Fruit fly (Drosophila melanogaster): ENCODE measurements around the gene CG32454.

The CG32454 gene

dm6 chr3L:22742945-22743582 is 13.5 kb downstream of the CG32454 start:
- TF ChIP-seq Pif1A (GFP tag; optimal IDR thresholded peaks at IDR 0.05) (peak; percentile 13), CG4496 (GFP tag; IDR thresholded peaks at IDR 0.05) (peak; percentile 74), CG34367 (tag; optimal IDR thresholded peaks at IDR 0.05) (no peak), CG10348 (GFP tag; IDR thresholded peaks at IDR 0.05) (no peak), CG9948 (tag; optimal IDR thresholded peaks at IDR 0.05) (peak; percentile 15), Snoo (tag; optimal IDR thresholded peaks at IDR 0.05) (peak; percentile 10), Pif1B (GFP tag; optimal IDR thresholded peaks at IDR 0.05) (no peak), CG15710 (tag; optimal IDR thresholded peaks at IDR 0.05) (peak; percentile 2), CG8301 (tag; optimal IDR thresholded peaks at IDR 0.05) (peak; percentile 13), D1 (tag; optimal IDR thresholded peaks at IDR 0.05) (peak; percentile 54), CG14655 (GFP tag; optimal IDR thresholded peaks at IDR 0.05) (no peak), CG32121 (GFP tag; IDR thresholded peaks at IDR 0.05) (no peak), CG17806 (tag; optimal IDR thresholded peaks at IDR 0.05) (peak; percentile 22), gl (tag; optimal IDR thresholded peaks at IDR 0.05) (no peak), CG8159 (tag; optimal IDR thresholded peaks at IDR 0.05) (peak; percentile 49)

DNA sequence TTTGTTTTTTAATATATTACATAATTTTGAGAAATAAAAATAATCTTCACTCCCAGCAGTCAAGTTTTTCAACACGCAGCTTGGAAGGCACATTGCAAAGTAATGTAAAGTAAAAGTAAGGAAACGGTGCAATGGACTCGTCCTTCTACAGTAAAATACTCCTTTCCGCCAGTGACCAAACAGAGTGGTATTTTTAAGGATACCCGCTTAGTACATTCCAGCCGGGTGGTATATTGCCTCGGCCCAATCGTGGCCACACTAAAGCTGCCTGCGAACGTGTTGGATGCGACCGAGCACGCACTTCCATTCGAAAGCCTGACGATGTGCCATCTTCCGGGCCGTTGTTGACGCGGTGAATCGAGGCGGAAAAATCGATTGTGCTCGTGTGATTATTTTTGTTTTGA is 19.6 kb downstream of the CG32454 start, which contains the start of gene SPoCk:
TSS of gene SPoCk (plus strand) at position 298 of the 404 bp plus-strand sequence.
- peak; percentile 22 for TF ChIP-seq CG13204 (GFP tag; optimal IDR thresholded peaks at IDR 0.05)
- no peak for TF ChIP-seq CG8301 (tag; optimal IDR thresholded peaks at IDR 0.05)
- no peak for TF ChIP-seq CG15710 (tag; optimal IDR thresholded peaks at IDR 0.05)
- peak; percentile 76 for TF ChIP-seq D1 (tag; optimal IDR thresholded peaks at IDR 0.05)
- TF ChIP-seq CG12605 (GFP tag; IDR thresholded peaks at IDR 0.05): 0 out of 2 replicates have a peak, but pooled peaks have one; percentile 15
- TF ChIP-seq CG8159 (tag; optimal IDR thresholded peaks at IDR 0.05): peak; percentile 8
- TF ChIP-seq fd96Ca (GFP tag; IDR thresholded peaks at IDR 0.05): no peak

- TF ChIP-seq CG13204 (GFP tag; optimal IDR thresholded peaks at IDR 0.05): no peak
- TF ChIP-seq CG12605 (GFP tag; IDR thresholded peaks at IDR 0.05): no peak
- TF ChIP-seq Pif1B (GFP tag; optimal IDR thresholded peaks at IDR 0.05): no peak
- TF ChIP-seq CG4496 (GFP tag; IDR thresholded peaks at IDR 0.05): 0 out of 3 replicates have a peak, but pooled peaks have one; percentile 1
These were observed 20.4 kb downstream of the CG32454 start for dm6 chr3L:22749987-22750386.

DNA sequence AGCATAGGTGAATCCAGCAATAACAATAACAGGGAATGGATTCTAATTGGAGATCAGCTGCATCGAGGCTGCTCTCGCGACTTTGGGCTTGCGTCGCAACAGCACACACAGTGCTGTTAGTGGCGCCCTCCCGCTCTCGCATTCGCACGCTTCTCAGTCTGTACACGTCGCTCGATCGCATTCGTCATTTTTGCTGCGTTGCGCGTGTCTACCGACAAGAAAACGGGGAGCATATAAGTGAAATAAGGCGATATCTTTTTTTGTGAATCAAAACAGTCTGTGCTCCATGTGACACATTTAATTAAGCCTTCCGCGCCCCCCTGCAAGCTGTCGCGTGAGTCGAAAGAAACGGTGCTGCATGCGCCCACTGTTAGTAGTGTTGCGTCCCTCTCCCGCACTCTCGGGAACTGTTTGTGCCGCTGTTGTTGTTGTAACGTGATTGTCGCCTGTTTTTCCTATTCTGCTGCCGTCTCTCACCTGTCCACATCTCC is 43.9 kb downstream of the CG32454 start:
- TF ChIP-seq Pif1A (GFP tag; optimal IDR thresholded peaks at IDR 0.05) (no peak), CG12605 (GFP tag; IDR thresholded peaks at IDR 0.05) (peak; percentile 45; the same call in 1 of the 2 replicates), EcR (GFP tag; optimal IDR thresholded peaks at IDR 0.05) (peak; percentile 33), CG8159 (tag; optimal IDR thresholded peaks at IDR 0.05) (peak; percentile 15), gl (tag; optimal IDR thresholded peaks at IDR 0.05) (peak; percentile 27), CG13204 (GFP tag; optimal IDR thresholded peaks at IDR 0.05) (peak; percentile 62)

- TF ChIP-seq Snoo (tag; optimal IDR thresholded peaks at IDR 0.05) (peak; percentile 32), CG8159 (tag; optimal IDR thresholded peaks at IDR 0.05) (no peak)
These were observed 44.9 kb downstream of the CG32454 start for dm6 chr3L:22774479-22774878.

Measured in whole organism, pupa.